Worm (Caenorhabditis elegans): Measurements from ENCODE around the gene C16A11.2.

- TF ChIP-seq flt-1 (GFP tag; IDR thresholded peaks at IDR 0.05) (no peak), cog-1 (tag; optimal IDR thresholded peaks at IDR 0.05) (no peak), med-1 (GFP tag; optimal IDR thresholded peaks at IDR 0.05; ENCODE audit: insufficient read depth) (no peak), tab-1 (GFP tag; IDR thresholded peaks at IDR 0.05) (no peak), klf-2 (GFP tag; conservative IDR thresholded peaks at IDR 0.05) (no peak)
These were observed 15.0 kb upstream of the C16A11.2 start, which contains the start of gene C16A11.5 for ce11 chrII:4222983-4223382.
